Worm (Caenorhabditis elegans): ENCODE results near the gene glb-17.

- TF ChIP-seq ztf-29 (GFP tag; IDR thresholded peaks at IDR 0.05) (no peak), cog-1 (tag; optimal IDR thresholded peaks at IDR 0.05) (no peak), klf-2 (GFP tag; conservative IDR thresholded peaks at IDR 0.05) (no peak), ref-1 (GFP tag; conservative IDR thresholded peaks at IDR 0.05) (no peak), T22C8.4 (GFP tag; IDR thresholded peaks at IDR 0.05) (no peak)
Observed at ce11 chrX:9536665-9537064, 40.2 kb downstream of the glb-17 start, which contains the start of gene C07B5.8.
